Worm (Caenorhabditis elegans) whole organism, mixed stage, embryonic: ENCODE data around the gene B0563.1.

Experiments
- ces-1 ChIP-seq: fragments of 150-350 bp; optimal IDR thresholded peaks from 2 replicates; lab custom pipeline; 2014; ENCODE audit warnings: missing biosample characterization, missing genetic modification reagents, missing genetic modification characterization
- elt-1 ChIP-seq: sonication (generic microtip); optimal IDR thresholded peaks from 2 replicates; lab custom pipeline; 2017; ENCODE audit warnings: missing genetic modification characterization, mild to moderate bottlenecking, missing compliant biosample characterization, antibody characterized with exemption, moderate library complexity, borderline replicate concordance; ENCODE audit not compliant: insufficient read depth
- elt-3 ChIP-seq: fragments of 150-350 bp; optimal IDR thresholded peaks from 2 replicates; lab custom pipeline; 2014; ENCODE audit warnings: missing biosample characterization, missing genetic modification characterization
- lin-13 ChIP-seq: fragments of 150-350 bp; optimal IDR thresholded peaks from 2 replicates; lab custom pipeline; 2014; ENCODE audit warnings: missing biosample characterization, missing genetic modification characterization
- lsy-2 ChIP-seq: fragments of 150-350 bp; optimal IDR thresholded peaks from 2 replicates; lab custom pipeline; 2014; ENCODE audit warnings: missing biosample characterization, missing genetic modification characterization
- nhr-12 ChIP-seq: fragments of 150-350 bp; optimal IDR thresholded peaks from 2 replicates; lab custom pipeline; 2014; ENCODE audit warnings: missing biosample characterization, missing genetic modification characterization
- nhr-237 ChIP-seq: fragments of 150-350 bp; optimal IDR thresholded peaks from 2 replicates; lab custom pipeline; 2014; ENCODE audit warnings: missing biosample characterization, missing genetic modification characterization
- nhr-28 ChIP-seq: fragments of 150-350 bp; optimal IDR thresholded peaks from 2 replicates; lab custom pipeline; 2014; ENCODE audit warnings: missing biosample characterization, missing genetic modification characterization
- nhr-76 ChIP-seq: sonication (generic microtip); optimal IDR thresholded peaks from 2 replicates; lab custom pipeline; 2017; ENCODE audit warnings: missing biosample characterization, missing genetic modification characterization
- pha-4 ChIP-seq: fragments of 150-350 bp; optimal IDR thresholded peaks from 2 replicates; lab custom pipeline; 2018; ENCODE audit warnings: missing biosample characterization, missing genetic modification reagents, missing genetic modification characterization
- snpc-4 ChIP-seq: fragments of 150-350 bp; optimal IDR thresholded peaks from 2 replicates; lab custom pipeline; 2014; ENCODE audit warnings: missing biosample characterization, missing genetic modification characterization
- sptf-1 ChIP-seq: sonication (generic microtip); optimal IDR thresholded peaks from 2 replicates; lab custom pipeline; 2017; ENCODE audit warnings: mild to moderate bottlenecking, missing genetic modification characterization, moderate library complexity, missing compliant biosample characterization
- unc-39 ChIP-seq: fragments of 150-350 bp; optimal IDR thresholded peaks from 2 replicates; lab custom pipeline; 2014; ENCODE audit warnings: missing biosample characterization, missing genetic modification characterization
- unc-62 ChIP-seq: fragments of 150-350 bp; optimal IDR thresholded peaks from 2 replicates; lab custom pipeline; 2014; ENCODE audit warnings: missing biosample characterization, missing genetic modification reagents, missing genetic modification characterization

DNA sequence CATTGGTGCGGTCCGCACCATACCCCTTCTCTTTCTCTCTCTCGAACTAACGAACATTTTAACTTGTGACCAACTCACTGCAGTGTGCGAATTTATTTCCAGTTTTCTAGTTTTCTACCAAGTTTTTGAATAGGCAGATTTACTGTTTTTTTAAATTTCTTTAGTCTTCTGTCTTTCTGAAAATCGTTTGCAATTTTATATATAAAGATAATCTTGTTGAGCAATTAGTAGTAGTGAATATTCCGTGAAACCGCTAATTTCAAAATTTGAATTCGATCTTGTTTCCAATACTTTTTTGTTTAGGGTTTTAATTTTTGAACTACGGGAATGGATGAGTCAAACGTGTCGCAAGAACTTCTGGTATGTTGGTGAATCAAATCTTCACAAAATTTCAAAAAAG, 12.5 kb downstream of the B0563.1 start, which contains the start of gene Y81B9A.2:
- TF ChIP-seq pha-4 (tag; lab: Kevin White, UChicago) (no peak), elt-3 (no peak), lsy-2 (tag; lab: Kevin White, UChicago) (no peak), unc-62 (GFP tag; lab: Kevin White, UChicago) (no peak), lin-13 (tag; lab: Kevin White, UChicago) (no peak), snpc-4 (tag; lab: Kevin White, UChicago) (no peak), nhr-28 (tag; lab: Kevin White, UChicago) (no peak), unc-39 (tag; lab: Kevin White, UChicago) (no peak), ces-1 (GFP tag; lab: Kevin White, UChicago) (no peak), nhr-237 (tag; lab: Kevin White, UChicago) (no peak), nhr-76 (no peak), nhr-12 (tag; lab: Kevin White, UChicago) (no peak), elt-1 (tag; lab: Kevin White, UChicago) (no peak), sptf-1 (tag; lab: Kevin White, UChicago) (no peak)
